Fruit fly (Drosophila melanogaster) whole organism, wandering third instar larva: ENCODE results near the gene SMC1.

ENCODE experiments used
- CG32264 ChIP-seq: fragments of 200-800 bp; sonication (Bioruptor generic); optimal IDR thresholded peaks from 2 replicates; lab custom pipeline; 2016; ENCODE audit warnings: missing biosample characterization, missing genetic modification characterization
- CrebA ChIP-seq: fragments of 200-800 bp; sonication (Bioruptor generic); optimal IDR thresholded peaks from 2 replicates; lab custom pipeline; 2016; ENCODE audit warnings: missing biosample characterization, mild to moderate bottlenecking, missing genetic modification characterization, borderline replicate concordance
- OdsH ChIP-seq: fragments of 200-800 bp; sonication (Bioruptor generic); optimal IDR thresholded peaks from 2 replicates; lab custom pipeline; 2016; ENCODE audit warnings: missing biosample characterization, mild to moderate bottlenecking, missing genetic modification characterization
- brk ChIP-seq: fragments of 200-800 bp; sonication (Bioruptor generic); optimal IDR thresholded peaks from 2 replicates; lab custom pipeline; 2016; ENCODE audit warnings: missing biosample characterization, mild to moderate bottlenecking, missing genetic modification characterization
- tai ChIP-seq: sonication (Bioruptor generic); optimal IDR thresholded peaks from 2 replicates; lab custom pipeline; 2016; ENCODE audit warnings: missing biosample characterization, missing genetic modification characterization

DNA sequence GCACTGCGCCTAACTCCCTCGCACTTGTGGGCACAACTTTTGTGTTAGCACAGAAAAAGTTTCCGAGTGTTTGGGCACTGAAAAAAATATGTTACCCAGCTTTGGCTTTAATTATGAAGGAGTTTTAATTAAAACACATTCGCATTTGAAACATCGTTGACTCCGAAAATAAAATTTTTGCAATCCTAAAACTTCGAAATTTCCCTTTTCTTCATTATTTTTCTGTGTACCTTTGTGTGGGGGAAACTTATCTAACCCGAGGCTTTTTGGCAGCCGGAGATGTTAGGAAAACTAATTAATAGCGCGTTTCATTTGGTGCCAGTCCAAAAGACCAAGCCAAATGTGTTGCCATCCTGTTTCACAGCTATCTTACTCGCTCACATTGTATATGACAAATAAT lies 33.6 kb downstream of the SMC1 start:
- TF ChIP-seq OdsH (GFP tag; lab: Kevin White, UChicago) (no peak), tai (GFP tag; lab: Kevin White, UChicago) (no peak), CG32264 (GFP tag; lab: Kevin White, UChicago) (no peak), CrebA (GFP tag; lab: Kevin White, UChicago) (no peak), brk (GFP tag; lab: Kevin White, UChicago) (no peak)
